Worm (Caenorhabditis elegans) whole organism, young adult: Measurements from ENCODE around the gene crn-4.

Source experiments
- C06A6.2 ChIP-seq: fragments of 200-800 bp; sonication (Bioruptor generic); conservative IDR thresholded peaks from 2 replicates; pipeline ENCODE4 v1.3.6; 2022; ENCODE audit warnings: missing genetic modification characterization, missing compliant biosample characterization
- F49E8.2 ChIP-seq: sonication (generic microtip); optimal IDR thresholded peaks from 3 replicates; lab custom pipeline; 2017; ENCODE audit warnings: missing genetic modification characterization, mild to moderate bottlenecking, missing compliant biosample characterization, antibody characterized with exemption, moderate library complexity; ENCODE audit not compliant: insufficient read depth
- T07F8.4 ChIP-seq: sonication (generic microtip); optimal IDR thresholded peaks from 2 replicates; lab custom pipeline; 2016; ENCODE audit warnings: mild to moderate bottlenecking, missing genetic modification characterization, moderate library complexity, missing compliant biosample characterization
- Y56A3A.18 ChIP-seq: fragments of 200-800 bp; sonication (Bioruptor generic); IDR thresholded peaks from 2 replicates; pipeline ENCODE4 v1.3.6; 2022; ENCODE audit warnings: missing genetic modification reagents, missing genetic modification characterization, missing compliant biosample characterization
- Y79H2A.3 ChIP-seq: fragments of 200-800 bp; sonication (Bioruptor generic); conservative IDR thresholded peaks from 2 replicates; pipeline ENCODE4 v1.3.6; 2022; ENCODE audit warnings: missing genetic modification reagents, missing genetic modification characterization, missing compliant biosample characterization
- ceh-91 ChIP-seq: fragments of 200-800 bp; sonication (Bioruptor generic); IDR thresholded peaks from 2 replicates; pipeline ENCODE4 v1.3.6; 2022; ENCODE audit warnings: missing genetic modification reagents, missing genetic modification characterization, missing compliant biosample characterization
- hlh-12 ChIP-seq: sonication (generic microtip); optimal IDR thresholded peaks from 2 replicates; lab custom pipeline; 2016; ENCODE audit warnings: missing genetic modification characterization, missing compliant biosample characterization
- lsl-1 ChIP-seq: fragments of 200-800 bp; sonication (Bioruptor generic); optimal IDR thresholded peaks from 2 replicates; lab custom pipeline; 2018; ENCODE audit warnings: mild to moderate bottlenecking, missing genetic modification characterization, moderate library complexity, missing compliant biosample characterization
- madf-3 ChIP-seq: fragments of 200-800 bp; sonication (Bioruptor generic); IDR thresholded peaks from 2 replicates; pipeline ENCODE4 v1.3.6; 2022; ENCODE audit warnings: missing genetic modification reagents, missing genetic modification characterization, missing compliant biosample characterization
- nfya-1 ChIP-seq: sonication (generic microtip); optimal IDR thresholded peaks from 2 replicates; lab custom pipeline; 2017; ENCODE audit warnings: antibody characterized with exemption, missing compliant biosample characterization, missing genetic modification characterization, borderline replicate concordance; ENCODE audit not compliant: insufficient read depth
- nhr-120 ChIP-seq: fragments of 200-800 bp; sonication (Bioruptor generic); IDR thresholded peaks from 2 replicates; pipeline ENCODE4 v1.3.6; 2022; ENCODE audit warnings: missing genetic modification characterization, missing compliant biosample characterization
- snpc-3.4 ChIP-seq: sonication (generic microtip); optimal IDR thresholded peaks from 2 replicates; lab custom pipeline; 2017; ENCODE audit warnings: missing genetic modification characterization, mild to moderate bottlenecking, missing compliant biosample characterization, antibody characterized with exemption, moderate library complexity, missing genotype, missing genetic modification reagents
- tbp1 ChIP-seq: fragments of 200-800 bp; sonication (Bioruptor generic); optimal IDR thresholded peaks from 2 replicates; lab custom pipeline; 2018; ENCODE audit warnings: mild to moderate bottlenecking, missing genetic modification characterization, missing compliant biosample characterization
- unc-62 ChIP-seq: fragments of 150-350 bp; optimal IDR thresholded peaks from 2 replicates; lab custom pipeline; 2014; ENCODE audit warnings: missing biosample characterization, missing genetic modification reagents, missing genetic modification characterization

ce11 chrX:2214454-2214853 lies 43.4 kb downstream of the crn-4 start:
- TF ChIP-seq T07F8.4 (tag; lab: Kevin White, UChicago) (no peak), ceh-91 (GFP tag; lab: Robert Waterston, UW) (no peak), Y79H2A.3 (GFP tag; lab: Robert Waterston, UW) (no peak), snpc-3.4 (tag; lab: Kevin White, UChicago) (no peak), madf-3 (GFP tag; lab: Robert Waterston, UW) (no peak), F49E8.2 (tag; lab: Kevin White, UChicago) (no peak), hlh-12 (tag; lab: Kevin White, UChicago) (no peak), nfya-1 (tag; lab: Kevin White, UChicago) (no peak), tbp1 (no peak), lsl-1 (GFP tag; lab: Kevin White, UChicago) (no peak), nhr-120 (GFP tag; lab: Robert Waterston, UW) (no peak), C06A6.2 (no peak), Y56A3A.18 (GFP tag; lab: Robert Waterston, UW) (no peak), unc-62 (GFP tag; lab: Kevin White, UChicago) (no peak)
